Worm (Caenorhabditis elegans) whole organism, young adult: ENCODE results near the gene twk-4.

Experiments used
- B0035.1 ChIP-seq: sonication (generic microtip); optimal IDR thresholded peaks from 2 replicates; lab custom pipeline; 2016; ENCODE audit warnings: missing genetic modification characterization, mild to moderate bottlenecking, missing compliant biosample characterization, missing genotype, missing genetic modification reagents
- B0336.3 ChIP-seq: fragments of 200-800 bp; sonication (Bioruptor generic); IDR thresholded peaks from 2 replicates; pipeline ENCODE4 v1.3.6; 2022; ENCODE audit warnings: missing genetic modification characterization, missing compliant biosample characterization
- C06A6.2 ChIP-seq: fragments of 200-800 bp; sonication (Bioruptor generic); conservative IDR thresholded peaks from 2 replicates; pipeline ENCODE4 v1.3.6; 2022; ENCODE audit warnings: missing genetic modification characterization, missing compliant biosample characterization
- F22D6.2 ChIP-seq: sonication (generic microtip); optimal IDR thresholded peaks from 2 replicates; lab custom pipeline; 2016; ENCODE audit warnings: mild to moderate bottlenecking, missing genetic modification characterization, missing compliant biosample characterization
- F23B12.7 ChIP-seq: sonication (generic microtip); optimal IDR thresholded peaks from 2 replicates; lab custom pipeline; 2017; ENCODE audit warnings: missing genetic modification characterization, mild to moderate bottlenecking, missing compliant biosample characterization, antibody characterized with exemption, moderate library complexity; ENCODE audit not compliant: insufficient read depth
- F57C9.4 ChIP-seq: sonication (generic microtip); optimal IDR thresholded peaks from 2 replicates; lab custom pipeline; 2017; ENCODE audit warnings: mild to moderate bottlenecking, missing genetic modification characterization, missing compliant biosample characterization
- K12H6.12 ChIP-seq: fragments of 200-800 bp; sonication (Bioruptor generic); optimal IDR thresholded peaks from 2 replicates; lab custom pipeline; 2018; ENCODE audit warnings: mild to moderate bottlenecking, missing genetic modification characterization, missing compliant biosample characterization
- Y53F4B.3 ChIP-seq: fragments of 200-800 bp; sonication (Bioruptor generic); IDR thresholded peaks from 2 replicates; pipeline ENCODE4 v1.3.6; 2022; ENCODE audit warnings: missing genetic modification reagents, missing genetic modification characterization, missing compliant biosample characterization
- Y67H2A.10 ChIP-seq: fragments of 200-800 bp; sonication (Bioruptor generic); conservative IDR thresholded peaks from 2 replicates; pipeline ENCODE4 v1.3.6; 2022; ENCODE audit warnings: missing genetic modification reagents, missing genetic modification characterization, missing compliant biosample characterization
- Y79H2A.3 ChIP-seq: fragments of 200-800 bp; sonication (Bioruptor generic); conservative IDR thresholded peaks from 2 replicates; pipeline ENCODE4 v1.3.6; 2022; ENCODE audit warnings: missing genetic modification reagents, missing genetic modification characterization, missing compliant biosample characterization
- akir-1 ChIP-seq: fragments of 200-800 bp; sonication (Bioruptor generic); optimal IDR thresholded peaks from 2 replicates; lab custom pipeline; 2018; ENCODE audit warnings: mild to moderate bottlenecking, missing genetic modification characterization, moderate library complexity, missing compliant biosample characterization
- athp-1 ChIP-seq: sonication (generic microtip); optimal IDR thresholded peaks from 2 replicates; lab custom pipeline; 2017; ENCODE audit warnings: mild to moderate bottlenecking, missing genetic modification characterization, missing compliant biosample characterization
- ceh-100 ChIP-seq: fragments of 200-800 bp; sonication (Bioruptor generic); IDR thresholded peaks from 2 replicates; pipeline ENCODE4 v1.3.6; 2022; ENCODE audit warnings: missing genetic modification reagents, missing genetic modification characterization, missing compliant biosample characterization
- ceh-79 ChIP-seq: sonication (generic microtip); optimal IDR thresholded peaks from 2 replicates; lab custom pipeline; 2017; ENCODE audit warnings: mild to moderate bottlenecking, missing genetic modification characterization, missing compliant biosample characterization
- dpff-1 ChIP-seq: sonication (generic microtip); optimal IDR thresholded peaks from 2 replicates; lab custom pipeline; 2017; ENCODE audit warnings: mild to moderate bottlenecking, missing genetic modification characterization, missing compliant biosample characterization
- egrh-3 ChIP-seq: fragments of 200-800 bp; sonication (Bioruptor generic); IDR thresholded peaks from 2 replicates; pipeline ENCODE4 v1.3.6; 2022; ENCODE audit warnings: missing genetic modification reagents, missing genetic modification characterization, missing compliant biosample characterization
- ets-4 ChIP-seq: fragments of 200-800 bp; sonication (Bioruptor generic); optimal IDR thresholded peaks from 2 replicates; lab custom pipeline; 2018; ENCODE audit warnings: mild to moderate bottlenecking, missing genetic modification characterization, missing compliant biosample characterization
- fkh-3 ChIP-seq: sonication (generic microtip); optimal IDR thresholded peaks from 2 replicates; lab custom pipeline; 2016; ENCODE audit warnings: mild to moderate bottlenecking, missing genetic modification characterization, missing compliant biosample characterization
- him-1 ChIP-seq: sonication (generic microtip); optimal IDR thresholded peaks from 2 replicates; lab custom pipeline; 2016; ENCODE audit warnings: missing genotype, missing genetic modification reagents, missing genetic modification characterization, missing compliant biosample characterization
- hrde-1 ChIP-seq: sonication (generic microtip); optimal IDR thresholded peaks from 2 replicates; lab custom pipeline; 2016; ENCODE audit warnings: missing genetic modification characterization, mild to moderate bottlenecking, missing compliant biosample characterization, moderate library complexity, missing genotype, missing genetic modification reagents, borderline replicate concordance
- hsf-1 ChIP-seq: fragments of 200-800 bp; sonication (Bioruptor generic); IDR thresholded peaks from 2 replicates; pipeline ENCODE4 v1.3.6; 2022; ENCODE audit warnings: missing genetic modification reagents, missing genetic modification characterization, missing compliant biosample characterization
- lag-1 ChIP-seq: fragments of 200-800 bp; sonication (Bioruptor generic); IDR thresholded peaks from 2 replicates; pipeline ENCODE4 v1.3.6; 2022; ENCODE audit warnings: missing genetic modification reagents, missing genetic modification characterization, missing compliant biosample characterization
- let-526 ChIP-seq: fragments of 200-800 bp; sonication (Bioruptor generic); IDR thresholded peaks from 2 replicates; pipeline ENCODE4 v1.3.6; 2022; ENCODE audit warnings: missing genetic modification reagents, missing genetic modification characterization, missing compliant biosample characterization
- lin-35 ChIP-seq, 3 experiments: fragments of 150-350 bp in 2 of 3; sonication (generic microtip) in 1 of 3; optimal IDR thresholded peaks; 2 replicates each; lab custom pipeline; 2014 to 2018; ENCODE audit warnings: missing biosample characterization in 3 of 3, missing genetic modification characterization in 3 of 3, missing genetic modification reagents in 3 of 3
- lin-54 ChIP-seq: fragments of 200-800 bp; sonication (Bioruptor generic); optimal IDR thresholded peaks from 2 replicates; lab custom pipeline; 2018; ENCODE audit warnings: mild to moderate bottlenecking, missing genetic modification characterization, missing compliant biosample characterization
- lsl-1 ChIP-seq: fragments of 200-800 bp; sonication (Bioruptor generic); optimal IDR thresholded peaks from 2 replicates; lab custom pipeline; 2018; ENCODE audit warnings: mild to moderate bottlenecking, missing genetic modification characterization, moderate library complexity, missing compliant biosample characterization
- lsy-27 ChIP-seq: sonication (generic microtip); optimal IDR thresholded peaks from 2 replicates; lab custom pipeline; 2017; ENCODE audit warnings: missing genetic modification characterization, mild to moderate bottlenecking, missing compliant biosample characterization, antibody characterized with exemption, missing genotype, borderline replicate concordance; ENCODE audit not compliant: insufficient read depth
- madf-6 ChIP-seq: fragments of 200-800 bp; sonication (Bioruptor generic); IDR thresholded peaks from 2 replicates; pipeline ENCODE4 v1.3.6; 2022; ENCODE audit warnings: missing genetic modification reagents, missing genetic modification characterization, missing compliant biosample characterization
- madf-8 ChIP-seq: fragments of 200-800 bp; sonication (Bioruptor generic); conservative IDR thresholded peaks from 2 replicates; pipeline ENCODE4 v1.3.6; 2022; ENCODE audit warnings: missing genetic modification reagents, missing genetic modification characterization, missing compliant biosample characterization
- mel-28 ChIP-seq: sonication (generic microtip); optimal IDR thresholded peaks from 2 replicates; lab custom pipeline; 2016; ENCODE audit warnings: borderline replicate concordance, mild to moderate bottlenecking, missing genetic modification characterization, missing compliant biosample characterization
- mes-4 ChIP-seq: sonication (generic microtip); optimal IDR thresholded peaks from 2 replicates; lab custom pipeline; 2016; ENCODE audit warnings: missing genotype, missing genetic modification characterization, missing compliant biosample characterization
- nfya-2 ChIP-seq: fragments of 200-800 bp; sonication (Bioruptor generic); IDR thresholded peaks from 2 replicates; pipeline ENCODE4 v1.3.6; 2022; ENCODE audit warnings: missing genetic modification reagents, missing genetic modification characterization, missing compliant biosample characterization
- nhr-179 ChIP-seq: sonication (generic microtip); optimal IDR thresholded peaks from 2 replicates; lab custom pipeline; 2016; ENCODE audit warnings: mild to moderate bottlenecking, missing genetic modification characterization, missing compliant biosample characterization
- nhr-80 ChIP-seq: sonication (generic microtip); optimal IDR thresholded peaks from 2 replicates; lab custom pipeline; 2016; ENCODE audit warnings: missing genetic modification characterization, missing compliant biosample characterization
- rec-8 ChIP-seq, 2 experiments: sonication (generic microtip); optimal IDR thresholded peaks; 2 replicates each; lab custom pipeline; 2016; ENCODE audit warnings: mild to moderate bottlenecking in 2 of 2, missing genetic modification characterization in 2 of 2, missing genetic modification reagents in 2 of 2, missing genotype in 2 of 2, missing biosample characterization in 1 of 2, missing compliant biosample characterization in 1 of 2, moderate library complexity in 1 of 2
- rpc-1 ChIP-seq, 2 experiments: fragments of 150-350 bp in 1 of 2; sonication (generic microtip) in 1 of 2; optimal IDR thresholded peaks; 2 replicates each; lab custom pipeline; 2014 to 2018; ENCODE audit warnings: missing biosample characterization in 1 of 2, missing genetic modification characterization in 1 of 2, missing genetic modification reagents in 1 of 2, missing genotype in 1 of 2
- snpc-4 ChIP-seq, 5 experiments: fragments of 150-350 bp in 1 of 5; sonication (generic microtip) in 4 of 5; optimal IDR thresholded peaks; 2 replicates each; lab custom pipeline; 2014 to 2018; ENCODE audit warnings: missing genetic modification characterization in 5 of 5, missing biosample characterization in 3 of 5, antibody characterized with exemption in 2 of 5, mild to moderate bottlenecking in 2 of 5, missing compliant biosample characterization in 2 of 5, missing genotype in 2 of 5, moderate library complexity in 2 of 5, missing genetic modification reagents in 1 of 5
- tbx-9 ChIP-seq: sonication (generic microtip); optimal IDR thresholded peaks from 2 replicates; lab custom pipeline; 2016; ENCODE audit warnings: borderline replicate concordance, missing genetic modification characterization, inconsistent platforms, missing compliant biosample characterization
- unc-62 ChIP-seq: fragments of 150-350 bp; optimal IDR thresholded peaks from 2 replicates; lab custom pipeline; 2014; ENCODE audit warnings: missing biosample characterization, missing genetic modification reagents, missing genetic modification characterization
- zfh-2 ChIP-seq: fragments of 200-800 bp; sonication (Bioruptor generic); conservative IDR thresholded peaks from 2 replicates; pipeline ENCODE4 v1.3.6; 2022; ENCODE audit warnings: missing genetic modification reagents, missing genetic modification characterization, missing compliant biosample characterization

twk-4 gene

DNA sequence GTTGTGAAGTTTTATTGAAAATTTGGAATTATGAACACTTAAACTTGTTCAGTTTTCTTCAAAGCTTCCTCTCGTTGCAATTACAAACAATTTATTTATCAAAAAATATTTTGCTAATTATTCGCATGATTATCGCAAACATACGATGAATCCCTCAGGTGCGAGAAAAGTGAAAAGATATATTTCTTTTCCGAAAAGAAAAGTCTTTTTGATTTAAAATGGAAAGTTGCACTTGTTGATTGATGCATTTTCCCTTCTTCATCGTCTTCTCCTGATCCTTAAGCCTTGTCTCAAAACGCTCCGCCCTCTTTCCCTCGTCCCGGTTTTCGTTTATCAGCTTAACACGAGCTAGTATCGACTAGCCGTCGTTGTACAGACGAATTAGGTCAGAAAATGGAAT lies 38.4 kb upstream of the twk-4 start:
- TF ChIP-seq hrde-1 (tag; lab: Kevin White, UChicago) (no peak), him-1 (tag; lab: Kevin White, UChicago) (no peak), mel-28 (tag; lab: Kevin White, UChicago) (no peak), mes-4 (no peak), B0336.3 (GFP tag; lab: Robert Waterston, UW) (no peak), C06A6.2 (GFP tag; lab: Robert Waterston, UW) (no peak), lin-35 (GFP tag; optimal IDR thresholded peaks at IDR 0.05; lab: Kevin White, UChicago) (no peak), F57C9.4 (tag; lab: Kevin White, UChicago) (no peak), akir-1 (no peak), F22D6.2 (tag; lab: Kevin White, UChicago) (no peak), let-526 (no peak), Y53F4B.3 (GFP tag; lab: Robert Waterston, UW) (no peak), fkh-3 (no peak), rpc-1 (optimal IDR thresholded peaks at IDR 0.05; lab: Kevin White, UChicago) (no peak), rpc-1 (tag; optimal IDR thresholded peaks at IDR 0.05; lab: Kevin White, UChicago) (no peak), madf-8 (GFP tag; lab: Robert Waterston, UW) (no peak)

DNA sequence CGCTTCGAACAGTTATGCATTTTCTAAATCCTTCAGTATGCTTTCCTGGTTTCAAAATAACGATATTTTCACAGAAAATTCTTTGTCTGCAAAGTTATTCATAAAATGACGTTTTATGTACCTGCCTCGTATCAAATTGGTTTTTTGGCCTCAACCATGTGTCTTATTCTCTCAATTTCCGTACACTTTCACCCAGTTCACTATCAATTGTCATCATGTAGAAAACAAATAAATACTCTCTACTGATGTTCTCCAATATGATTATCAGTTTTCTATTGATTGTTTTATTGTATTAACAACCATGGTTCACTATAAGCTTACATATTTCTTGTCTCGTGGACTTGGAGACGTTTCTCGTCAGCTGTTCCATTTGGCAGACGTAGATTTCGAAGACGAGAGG lies 37.1 kb upstream of the twk-4 start, which contains the start of gene gst-13:
Gene gst-13 (plus strand): TSS at position 218 of the 400 bp plus-strand sequence.
- TF ChIP-seq Y79H2A.3 (GFP tag; lab: Robert Waterston, UW) = no peak
- TF ChIP-seq nhr-179 (tag; lab: Kevin White, UChicago) = no peak
- no peak for TF ChIP-seq Y67H2A.10 (GFP tag; lab: Robert Waterston, UW)
- TF ChIP-seq nhr-80 (tag; lab: Kevin White, UChicago) = peak; percentile 84
- no peak for TF ChIP-seq K12H6.12 (tag; lab: Kevin White, UChicago)
- no peak for TF ChIP-seq lsy-27 (tag; lab: Kevin White, UChicago)

DNA sequence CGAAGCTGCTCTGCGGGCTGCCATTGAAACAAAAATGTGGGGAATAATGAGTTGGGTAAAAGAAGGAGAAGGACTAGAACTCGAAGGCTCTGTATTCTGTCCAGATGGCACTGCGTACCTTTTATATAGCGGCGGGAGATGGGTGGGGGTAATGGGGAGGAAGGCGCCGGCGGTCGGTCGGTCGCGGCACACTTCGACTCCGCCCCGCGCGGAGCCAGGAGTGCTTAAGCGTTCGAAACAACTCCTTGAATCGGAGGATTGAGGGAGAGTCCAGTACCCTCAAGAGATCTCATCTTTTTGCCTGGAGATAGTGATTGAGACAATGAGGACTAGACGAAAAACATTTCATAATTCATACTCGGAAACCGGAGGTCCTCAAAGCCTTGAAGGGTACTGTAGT lies 33.0 kb upstream of the twk-4 start, which contains the start of gene abu-14:
Gene abu-14 (minus strand): TSS at position 81 of the 400 bp plus-strand sequence.
- TF ChIP-seq ceh-79 (tag; lab: Kevin White, UChicago) = no peak
- peak; percentile 89 for TF ChIP-seq zfh-2 (GFP tag; lab: Robert Waterston, UW)
- no peak for TF ChIP-seq ceh-100
- TF ChIP-seq egrh-3 (GFP tag; lab: Robert Waterston, UW) = peak; percentile 54; the same call in 1 of the 2 replicates
- TF ChIP-seq dpff-1 (tag; lab: Kevin White, UChicago) = no peak

DNA sequence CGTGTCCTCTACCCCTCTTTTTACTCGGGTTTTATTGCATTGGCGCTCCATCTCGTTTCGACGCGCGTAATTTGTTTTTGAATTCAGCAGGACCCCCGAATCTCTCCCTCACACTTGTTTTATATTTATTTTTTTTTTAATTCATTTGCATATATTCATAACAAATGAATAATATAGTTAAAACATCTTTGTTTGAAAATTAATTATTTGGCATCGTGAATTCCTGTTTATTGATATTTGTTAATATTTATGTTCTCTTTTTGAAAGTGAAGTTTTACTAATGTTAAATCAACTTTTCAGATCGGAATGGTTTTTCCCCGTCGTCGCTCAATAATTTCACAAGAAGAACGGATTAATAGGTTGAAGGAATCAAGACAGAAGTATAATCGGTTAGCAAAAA lies 28.9 kb upstream of the twk-4 start, which contains the start of gene ZK1067.3:
Gene ZK1067.3 (plus strand): TSS at position 301 of the 400 bp plus-strand sequence.
- TF ChIP-seq unc-62 = no peak
- TF ChIP-seq lin-54 (GFP tag; lab: Kevin White, UChicago) = no peak
- no peak for TF ChIP-seq rec-8 (tag; optimal IDR thresholded peaks at IDR 0.05; lab: Kevin White, UChicago)
- no peak for TF ChIP-seq snpc-4 (GFP tag; optimal IDR thresholded peaks at IDR 0.05; lab: Kevin White, UChicago)
- no peak for TF ChIP-seq snpc-4 (tag; optimal IDR thresholded peaks at IDR 0.05; lab: Kevin White, UChicago)
- no peak for TF ChIP-seq lin-35 (GFP tag; optimal IDR thresholded peaks at IDR 0.05; lab: Kevin White, UChicago)
- no peak for TF ChIP-seq madf-8 (GFP tag; lab: Robert Waterston, UW)
- TF ChIP-seq ceh-79 (tag; lab: Kevin White, UChicago) = no peak
- TF ChIP-seq athp-1 (tag; lab: Kevin White, UChicago) = no peak
- TF ChIP-seq ets-4 (GFP tag; lab: Kevin White, UChicago) = no peak
- TF ChIP-seq tbx-9 (tag; lab: Kevin White, UChicago) = no peak
- no peak for TF ChIP-seq lsl-1 (GFP tag; lab: Kevin White, UChicago)
- no peak for TF ChIP-seq nfya-2 (GFP tag; lab: Robert Waterston, UW)
- no peak for TF ChIP-seq madf-6 (GFP tag; lab: Robert Waterston, UW)
- TF ChIP-seq F23B12.7 (tag; lab: Kevin White, UChicago) = no peak
- TF ChIP-seq hsf-1 = no peak
- TF ChIP-seq lag-1 (GFP tag; lab: Robert Waterston, UW) = no peak
- TF ChIP-seq B0035.1 (tag; lab: Kevin White, UChicago) = no peak
